Fruit fly (Drosophila melanogaster): ENCODE measurements around the gene CG14562.

Gene CG14562

dm6 chr3L:21979789-21980188 lies 37.8 kb downstream of the CG14562 start:
- TF ChIP-seq psq (GFP tag; optimal IDR thresholded peaks at IDR 0.05) (no peak), dl (GFP tag; optimal IDR thresholded peaks at IDR 0.05; ENCODE audit: insufficient read depth in 1 of 2, partially characterized antibody in 2 of 2) (no peak), rgr (GFP tag; optimal IDR thresholded peaks at IDR 0.05) (no peak), Jra (GFP tag; optimal IDR thresholded peaks at IDR 0.05) (no peak), Rel (GFP tag; optimal IDR thresholded peaks at IDR 0.05) (no peak), Rel (tag; optimal IDR thresholded peaks at IDR 0.05) (peak; percentile 61)

- TF ChIP-seq brk (GFP tag; optimal IDR thresholded peaks at IDR 0.05) (no peak), lola (GFP tag; optimal IDR thresholded peaks at IDR 0.05) (no peak), psq (GFP tag; optimal IDR thresholded peaks at IDR 0.05) (no peak), dsf (GFP tag; optimal IDR thresholded peaks at IDR 0.05; ENCODE audit: borderline replicate concordance) (no peak), Abd-B (GFP tag; optimal IDR thresholded peaks at IDR 0.05) (no peak), Hr83 (GFP tag; optimal IDR thresholded peaks at IDR 0.05; ENCODE audit: poor library complexity, severe bottlenecking) (no peak), br (GFP tag; optimal IDR thresholded peaks at IDR 0.05) (no peak), Vsx2 (GFP tag; optimal IDR thresholded peaks at IDR 0.05; ENCODE audit: partially characterized antibody) (no peak), pan (optimal IDR thresholded peaks at IDR 0.05) (no peak), h (GFP tag; optimal IDR thresholded peaks at IDR 0.05) (no peak), fru (GFP tag; optimal IDR thresholded peaks at IDR 0.05) (no peak), rgr (GFP tag; optimal IDR thresholded peaks at IDR 0.05) (no peak), dl (GFP tag; optimal IDR thresholded peaks at IDR 0.05; ENCODE audit: insufficient read depth in 1 of 2, partially characterized antibody in 2 of 2) (no peak), jim (GFP tag; optimal IDR thresholded peaks at IDR 0.05) (no peak), Sp1 (GFP tag; optimal IDR thresholded peaks at IDR 0.05) (no peak), CG9705 (GFP tag; optimal IDR thresholded peaks at IDR 0.05) (no peak)
Observed at dm6 chr3L:21984910-21985309, 42.9 kb downstream of the CG14562 start, which contains the start of gene Act79B. Gene Act79B (plus strand): TSS chr3L:21985210.

- TF ChIP-seq N (GFP tag; optimal IDR thresholded peaks at IDR 0.05) (no peak), tai (GFP tag; optimal IDR thresholded peaks at IDR 0.05) (no peak), foxo (GFP tag; optimal IDR thresholded peaks at IDR 0.05) (no peak), dl (GFP tag; optimal IDR thresholded peaks at IDR 0.05; ENCODE audit: insufficient read depth in 1 of 2, partially characterized antibody in 2 of 2) (no peak), CrebA (GFP tag; optimal IDR thresholded peaks at IDR 0.05; ENCODE audit: borderline replicate concordance) (no peak), sage (GFP tag; optimal IDR thresholded peaks at IDR 0.05) (no peak), dsf (GFP tag; optimal IDR thresholded peaks at IDR 0.05; ENCODE audit: borderline replicate concordance) (no peak), jim (GFP tag; optimal IDR thresholded peaks at IDR 0.05) (no peak), Sp1 (GFP tag; optimal IDR thresholded peaks at IDR 0.05) (no peak), h (GFP tag; optimal IDR thresholded peaks at IDR 0.05) (no peak), Hnf4 (GFP tag; optimal IDR thresholded peaks at IDR 0.05) (no peak), fru (GFP tag; optimal IDR thresholded peaks at IDR 0.05) (no peak)
Observed at dm6 chr3L:21994000-21994399, 52.0 kb downstream of the CG14562 start.

Data from whole organism, wandering third instar larva.